Worm (Caenorhabditis elegans): ENCODE data around the gene K06A4.7.

The K06A4.7 gene

DNA sequence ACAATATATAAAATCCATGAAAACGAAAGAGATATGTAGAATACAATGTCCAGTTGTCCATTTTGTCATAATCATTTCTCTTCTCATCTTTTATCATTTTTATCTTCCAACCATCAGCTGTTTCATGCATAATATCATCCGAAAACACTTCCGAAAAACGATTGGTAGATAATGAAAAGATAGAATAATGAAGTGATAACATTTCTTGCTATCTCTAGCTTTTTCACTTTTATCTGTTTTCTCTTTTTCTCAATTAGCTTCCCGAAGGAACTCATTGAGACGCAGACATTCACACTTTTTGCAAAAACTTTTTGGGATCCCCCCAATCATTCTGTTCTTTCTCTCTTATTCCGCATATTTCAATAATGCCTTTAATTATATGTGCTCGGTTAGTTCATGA lies 37.4 kb downstream of the K06A4.7 start (continued):
- TF ChIP-seq unc-130 (GFP tag; optimal IDR thresholded peaks at IDR 0.05) (no peak), F37D6.2 (tag; optimal IDR thresholded peaks at IDR 0.05) (no peak), nhr-41 (GFP tag; IDR thresholded peaks at IDR 0.05) (no peak)

DNA sequence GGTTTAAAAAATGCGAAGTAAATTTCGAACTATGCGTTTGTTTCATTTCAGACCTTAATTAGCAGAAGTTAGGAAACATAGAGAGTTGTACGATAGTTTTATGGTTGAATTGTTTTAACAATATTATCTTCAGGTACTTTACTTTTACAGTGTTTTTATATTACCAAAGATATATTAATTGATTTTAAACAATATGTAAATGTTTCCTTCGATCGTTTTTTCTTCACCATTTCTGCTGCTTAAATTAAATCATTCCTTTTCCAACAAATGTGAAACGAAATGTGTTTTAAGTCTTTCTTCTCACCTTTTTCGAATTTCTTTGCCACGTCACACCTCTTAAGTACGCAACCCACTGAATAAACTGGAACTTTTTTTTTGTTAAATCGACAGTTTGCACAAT lies 38.0 kb downstream of the K06A4.7 start:
- TF ChIP-seq aha-1 (tag): peak; percentile 93
- no peak for TF ChIP-seq lin-13 (GFP tag; optimal IDR thresholded peaks at IDR 0.05)
- TF ChIP-seq lin-39 (tag; optimal IDR thresholded peaks at IDR 0.05): no peak

DNA sequence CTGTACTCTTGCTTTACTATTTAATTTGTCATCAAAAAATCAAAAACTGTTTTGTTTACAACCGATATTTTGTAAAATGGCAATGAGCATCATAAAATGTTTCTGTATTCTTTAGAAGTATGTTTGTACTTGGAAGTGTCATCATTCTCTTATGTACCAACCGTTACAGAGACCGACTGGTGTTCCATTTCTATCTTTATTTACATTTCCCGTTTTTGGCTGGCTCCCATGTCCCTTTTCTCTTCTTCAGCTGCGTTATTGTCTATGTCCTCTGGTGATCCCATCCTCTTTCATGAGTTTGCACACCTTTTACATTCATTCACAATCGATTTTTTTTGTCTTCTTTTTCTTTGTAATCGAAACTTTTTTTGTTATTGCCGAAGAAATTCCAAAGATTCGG lies 39.8 kb downstream of the K06A4.7 start:
- TF ChIP-seq pha-4 (GFP tag; IDR thresholded peaks at IDR 0.05) (no peak), pha-4 (tag; optimal IDR thresholded peaks at IDR 0.05) (peak; percentile 94), ceh-28 (tag; optimal IDR thresholded peaks at IDR 0.05) (no peak), nhr-6 (tag; optimal IDR thresholded peaks at IDR 0.05) (peak; percentile 22)

DNA sequence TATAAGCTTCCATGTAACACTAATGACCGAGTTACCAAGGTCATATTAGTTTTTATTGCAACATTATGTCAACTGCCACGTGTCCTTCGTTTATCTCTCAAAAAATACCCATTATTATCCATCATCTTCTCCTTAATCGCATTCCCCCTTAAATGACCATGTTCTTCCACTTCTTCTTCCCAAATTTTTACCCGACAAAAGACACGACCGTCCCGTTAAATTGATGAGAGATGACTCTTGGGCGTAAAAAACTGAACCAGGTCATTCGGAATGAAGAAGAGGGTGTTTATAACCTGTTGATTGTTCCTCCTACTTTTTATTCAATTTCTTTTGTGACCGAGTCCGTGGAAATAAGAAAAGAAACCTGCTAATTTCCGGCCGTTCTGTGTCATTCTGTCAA lies 46.7 kb downstream of the K06A4.7 start:
- TF ChIP-seq ZK546.5 (tag; optimal IDR thresholded peaks at IDR 0.05) (no peak), zip-2 (tag; optimal IDR thresholded peaks at IDR 0.05) (no peak), egl-43 (GFP tag; IDR thresholded peaks at IDR 0.05) (no peak), nhr-77 (tag; optimal IDR thresholded peaks at IDR 0.05) (no peak), ceh-44 (GFP tag; IDR thresholded peaks at IDR 0.05) (no peak), aly-2 (tag; optimal IDR thresholded peaks at IDR 0.05) (no peak), rbr-2 (tag; optimal IDR thresholded peaks at IDR 0.05) (no peak), ceh-20 (GFP tag; IDR thresholded peaks at IDR 0.05) (no peak), nhr-28 (tag; optimal IDR thresholded peaks at IDR 0.05) (no peak), dmd-8 (GFP tag; IDR thresholded peaks at IDR 0.05) (no peak), zip-11 (GFP tag; IDR thresholded peaks at IDR 0.05) (no peak), zfp-2 (tag; optimal IDR thresholded peaks at IDR 0.05) (no peak), sdz-12 (GFP tag; optimal IDR thresholded peaks at IDR 0.05) (no peak), lir-3 (tag; optimal IDR thresholded peaks at IDR 0.05) (no peak), unc-130 (GFP tag; optimal IDR thresholded peaks at IDR 0.05) (no peak), attf-4 (tag; optimal IDR thresholded peaks at IDR 0.05) (no peak), saeg-2 (GFP tag; IDR thresholded peaks at IDR 0.05) (no peak), lin-38 (GFP tag; IDR thresholded peaks at IDR 0.05) (no peak), aha-1 (tag) (no peak)

DNA sequence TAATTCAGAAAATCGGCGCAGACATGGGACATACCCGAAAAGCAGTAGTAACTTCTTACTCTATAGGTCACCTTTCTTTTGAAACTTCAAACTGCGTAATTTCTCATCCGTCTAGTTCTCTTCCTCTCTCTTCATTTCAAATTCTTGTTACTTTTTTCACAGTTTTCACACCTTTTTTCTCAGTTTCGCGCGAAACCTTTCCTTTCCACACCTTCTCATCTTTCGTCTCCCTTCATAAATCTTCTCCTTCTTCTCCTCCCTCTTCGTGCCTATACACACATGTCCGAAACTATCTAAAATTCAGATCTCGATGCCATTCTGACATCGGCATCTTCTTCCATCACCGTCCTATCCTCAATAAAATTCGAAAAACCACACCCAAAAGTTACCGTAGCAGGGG lies 47.5 kb downstream of the K06A4.7 start, which contains the start of gene wdr-62:
Gene wdr-62 (plus strand): TSS at position 301 of the 400 bp plus-strand sequence.
- peak; percentile 48 for TF ChIP-seq aha-1 (tag)
- no peak for TF ChIP-seq egl-27 (tag; optimal IDR thresholded peaks at IDR 0.05)
- peak in 1 of 2 experiments; percentile 57 for TF ChIP-seq unc-62 (GFP tag; optimal IDR thresholded peaks at IDR 0.05 in 1 of 2)
- TF ChIP-seq unc-62 (tag; optimal IDR thresholded peaks at IDR 0.05): no peak

DNA sequence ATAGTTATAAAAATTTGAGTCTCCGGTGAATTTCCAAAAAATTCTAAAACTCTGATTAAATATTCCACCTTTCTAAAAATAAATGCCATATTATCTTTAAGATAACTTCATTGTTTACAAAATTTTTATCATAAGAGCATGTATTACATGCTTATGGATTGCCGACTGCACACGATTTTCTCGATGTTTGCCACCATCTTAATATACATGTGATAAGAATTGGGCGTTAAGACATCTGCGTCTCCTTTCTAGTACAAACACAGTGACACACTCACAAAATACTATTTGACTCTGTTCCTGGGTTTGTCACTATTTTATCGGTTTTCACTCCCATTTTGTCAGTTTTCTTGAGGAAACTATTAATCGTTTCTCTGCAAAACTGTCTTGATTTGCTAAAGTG lies 48.2 kb downstream of the K06A4.7 start:
- 0 out of 2 replicates have a peak, but pooled peaks have one; percentile 34 for TF ChIP-seq tra-1 (GFP tag; IDR thresholded peaks at IDR 0.05)
- TF ChIP-seq mxl-3 (GFP tag; optimal IDR thresholded peaks at IDR 0.05): peak; percentile 54
- no peak for TF ChIP-seq cey-2 (tag; optimal IDR thresholded peaks at IDR 0.05; ENCODE audit: borderline replicate concordance, insufficient read depth)
- peak; percentile 82 for TF ChIP-seq pqm-1 (tag; optimal IDR thresholded peaks at IDR 0.05)
- TF ChIP-seq hlh-30 (tag; optimal IDR thresholded peaks at IDR 0.05; ENCODE audit: insufficient read depth): peak; percentile 72
- TF ChIP-seq madf-5 (GFP tag; IDR thresholded peaks at IDR 0.05): no peak
- TF ChIP-seq zfp-2 (tag; optimal IDR thresholded peaks at IDR 0.05): no peak
- TF ChIP-seq lin-29 (GFP tag; IDR thresholded peaks at IDR 0.05): no peak
- TF ChIP-seq lin-1 (GFP tag; IDR thresholded peaks at IDR 0.05): no peak
- peak; percentile 50 for TF ChIP-seq nhr-10 (tag; optimal IDR thresholded peaks at IDR 0.05)
- TF ChIP-seq tag-97 (GFP tag; IDR thresholded peaks at IDR 0.05): no peak
- TF ChIP-seq lin-13 (GFP tag; optimal IDR thresholded peaks at IDR 0.05): no peak
- TF ChIP-seq pha-4 (GFP tag; IDR thresholded peaks at IDR 0.05): no peak
- no peak for TF ChIP-seq pha-4 (tag; optimal IDR thresholded peaks at IDR 0.05)
- TF ChIP-seq nhr-11 (tag; optimal IDR thresholded peaks at IDR 0.05): no peak
- TF ChIP-seq fos-1 (tag; optimal IDR thresholded peaks at IDR 0.05): no peak
- no peak for TF ChIP-seq daf-12 (tag; optimal IDR thresholded peaks at IDR 0.05)
- TF ChIP-seq lin-15B (tag; optimal IDR thresholded peaks at IDR 0.05): no peak
- no peak for TF ChIP-seq nhr-111 (GFP tag; optimal IDR thresholded peaks at IDR 0.05)
- TF ChIP-seq daf-19 (GFP tag; conservative IDR thresholded peaks at IDR 0.05): no peak

Data from whole organism, L4 larva.